Worm (Caenorhabditis elegans) whole organism, early embryonic: Measurements from ENCODE around the gene M199.7.

ENCODE experiments used
- F13C5.2 ChIP-seq: sonication (generic microtip); optimal IDR thresholded peaks from 2 replicates; lab custom pipeline; 2017; ENCODE audit warnings: mild to moderate bottlenecking, missing genetic modification characterization, inconsistent platforms, missing compliant biosample characterization
- aly-1 ChIP-seq: sonication (generic microtip); optimal IDR thresholded peaks from 2 replicates; lab custom pipeline; 2016; ENCODE audit warnings: missing genetic modification characterization, missing compliant biosample characterization
- ama-1 ChIP-seq: fragments of 150-350 bp; optimal IDR thresholded peaks from 2 replicates; lab custom pipeline; 2014
- ceh-36 ChIP-seq: sonication (generic microtip); optimal IDR thresholded peaks from 2 replicates; lab custom pipeline; 2016; ENCODE audit warnings: missing genetic modification characterization, inconsistent platforms, missing compliant biosample characterization
- ets-7 ChIP-seq: sonication (generic microtip); optimal IDR thresholded peaks from 2 replicates; lab custom pipeline; 2016; ENCODE audit warnings: missing genotype, missing genetic modification characterization, missing compliant biosample characterization
- flt-1 ChIP-seq: fragments of 200-800 bp; sonication (Bioruptor generic); IDR thresholded peaks from 2 replicates; pipeline ENCODE4 v1.3.6; 2022; ENCODE audit warnings: missing genetic modification characterization, missing compliant biosample characterization
- hmbx-1 ChIP-seq: sonication (generic microtip); optimal IDR thresholded peaks from 2 replicates; lab custom pipeline; 2016; ENCODE audit warnings: mild to moderate bottlenecking, missing genetic modification characterization, missing compliant biosample characterization
- hmg-4 ChIP-seq: fragments of 200-800 bp; sonication (Bioruptor generic); optimal IDR thresholded peaks from 2 replicates; lab custom pipeline; 2018; ENCODE audit warnings: mild to moderate bottlenecking, missing genetic modification characterization, missing compliant biosample characterization
- hnd-1 ChIP-seq: sonication (generic microtip); optimal IDR thresholded peaks from 2 replicates; lab custom pipeline; 2016; ENCODE audit warnings: missing genetic modification characterization, missing compliant biosample characterization
- scrt-1 ChIP-seq: fragments of 200-800 bp; sonication (Bioruptor generic); IDR thresholded peaks from 2 replicates; pipeline ENCODE4 v1.3.6; 2022; ENCODE audit warnings: missing genetic modification characterization, missing compliant biosample characterization
- sea-1 ChIP-seq: fragments of 200-800 bp; sonication (Bioruptor generic); conservative IDR thresholded peaks from 2 replicates; pipeline ENCODE4 v1.3.6; 2022; ENCODE audit warnings: missing genetic modification characterization, missing compliant biosample characterization
- tbx-11 ChIP-seq: fragments of 200-800 bp; sonication (Bioruptor generic); IDR thresholded peaks from 2 replicates; pipeline ENCODE4 v1.3.6; 2022; ENCODE audit warnings: missing genetic modification characterization, missing compliant biosample characterization
- tra-4 ChIP-seq: sonication (generic microtip); optimal IDR thresholded peaks from 2 replicates; lab custom pipeline; 2017; ENCODE audit warnings: missing genetic modification characterization, missing compliant biosample characterization

ce11 chrIV:15119268-15119667 lies 3.7 kb upstream of the M199.7 start:
- TF ChIP-seq ama-1, result no peak
- TF ChIP-seq flt-1, result no peak
- no peak for TF ChIP-seq aly-1
- no peak for TF ChIP-seq hmg-4 (GFP tag; lab: Kevin White, UChicago)
- TF ChIP-seq tbx-11 (GFP tag; lab: Robert Waterston, UW), result no peak
- no peak for TF ChIP-seq F13C5.2
- no peak for TF ChIP-seq ceh-36 (tag; lab: Kevin White, UChicago)
- no peak for TF ChIP-seq hmbx-1 (tag; lab: Kevin White, UChicago)
- TF ChIP-seq hnd-1 (tag; lab: Kevin White, UChicago), result no peak
- no peak for TF ChIP-seq sea-1 (GFP tag; lab: Robert Waterston, UW)
- no peak for TF ChIP-seq ets-7
- TF ChIP-seq tra-4 (tag; lab: Kevin White, UChicago), result no peak
- TF ChIP-seq scrt-1 (GFP tag; lab: Robert Waterston, UW), result no peak
